Worm (Caenorhabditis elegans): ENCODE data around the gene col-122.
A peak's percentile ranks its signal among the peaks of the same experiment; 100 is the strongest.

The col-122 gene

ce11 chrIV:9525682-9526416 is 37.3 kb upstream of the col-122 start, which contains the start of gene elo-1 (continued):
- TF ChIP-seq mdt-29 (GFP tag; IDR thresholded peaks at IDR 0.05) (peak; percentile 49; the same call in 1 of the 2 replicates), hlh-11 (tag; optimal IDR thresholded peaks at IDR 0.05) (peak; percentile 83), mep-1 (tag; optimal IDR thresholded peaks at IDR 0.05) (peak; percentile 36), lin-38 (GFP tag; IDR thresholded peaks at IDR 0.05) (no peak), dmd-8 (GFP tag; IDR thresholded peaks at IDR 0.05) (no peak), tag-97 (GFP tag; IDR thresholded peaks at IDR 0.05) (no peak), unc-39 (tag; optimal IDR thresholded peaks at IDR 0.05) (no peak), R02D3.7 (tag; optimal IDR thresholded peaks at IDR 0.05) (no peak), Y105C5A.15 (GFP tag; IDR thresholded peaks at IDR 0.05) (no peak), aly-2 (tag; optimal IDR thresholded peaks at IDR 0.05) (no peak), ceh-44 (GFP tag; IDR thresholded peaks at IDR 0.05) (no peak), gei-8 (GFP tag; optimal IDR thresholded peaks at IDR 0.05) (no peak), nhr-25 (tag; optimal IDR thresholded peaks at IDR 0.05; ENCODE audit: borderline replicate concordance, insufficient read depth) (peak; percentile 11)

- TF ChIP-seq nhr-6 (tag; optimal IDR thresholded peaks at IDR 0.05) (peak; percentile 9), sdz-12 (GFP tag; optimal IDR thresholded peaks at IDR 0.05) (no peak), pqm-1 (tag; optimal IDR thresholded peaks at IDR 0.05) (peak; percentile 32), nhr-48 (tag; optimal IDR thresholded peaks at IDR 0.05) (peak; percentile 27), dve-1 (tag; optimal IDR thresholded peaks at IDR 0.05; ENCODE audit: insufficient read depth) (peak; percentile 60), T20F7.1 (GFP tag; optimal IDR thresholded peaks at IDR 0.05) (peak; percentile 47), daf-16 (GFP tag; optimal IDR thresholded peaks at IDR 0.05) (no peak), daf-16 (tag; optimal IDR thresholded peaks at IDR 0.05) (peak; percentile 15), madf-5 (GFP tag; IDR thresholded peaks at IDR 0.05) (0 out of 4 replicates have a peak, but pooled peaks of 1 of the 2 experiments have one; percentile 36), dmd-6 (GFP tag; IDR thresholded peaks at IDR 0.05) (peak; percentile 38; the same call in 1 of the 2 replicates), mdt-29 (GFP tag; IDR thresholded peaks at IDR 0.05) (no peak), mdl-1 (tag; optimal IDR thresholded peaks at IDR 0.05) (no peak), nhr-28 (tag; optimal IDR thresholded peaks at IDR 0.05) (peak; percentile 55), nhr-77 (tag; optimal IDR thresholded peaks at IDR 0.05) (peak; percentile 60), hlh-11 (tag; optimal IDR thresholded peaks at IDR 0.05) (peak; percentile 52)
Observed at ce11 chrIV:9527002-9527401, 36.2 kb upstream of the col-122 start.

ce11 chrIV:9529647-9530046 is 33.5 kb upstream of the col-122 start, which contains the start of gene elo-7:
elo-7 (plus strand) TSS chrIV:9529947.
- TF ChIP-seq arid-1 (GFP tag; conservative IDR thresholded peaks at IDR 0.05) (no peak), ceh-62 (tag; optimal IDR thresholded peaks at IDR 0.05) (no peak), sdz-12 (GFP tag; optimal IDR thresholded peaks at IDR 0.05) (no peak), lin-13 (GFP tag; optimal IDR thresholded peaks at IDR 0.05) (no peak), nhr-102 (tag; optimal IDR thresholded peaks at IDR 0.05) (no peak), hlh-11 (tag; optimal IDR thresholded peaks at IDR 0.05) (no peak), madf-5 (GFP tag; IDR thresholded peaks at IDR 0.05) (no peak), fos-1 (tag; optimal IDR thresholded peaks at IDR 0.05) (no peak), tag-97 (GFP tag; IDR thresholded peaks at IDR 0.05) (no peak), zfp-3 (GFP tag; conservative IDR thresholded peaks at IDR 0.05) (no peak), spr-3 (GFP tag; optimal IDR thresholded peaks at IDR 0.05) (no peak)

ce11 chrIV:9530768-9531167 is 32.4 kb upstream of the col-122 start:
- TF ChIP-seq unc-62 (GFP tag; optimal IDR thresholded peaks at IDR 0.05 in 1 of 2) (peak in 1 of 2 experiments; percentile 39), unc-62 (tag; optimal IDR thresholded peaks at IDR 0.05) (no peak), T26A8.4 (GFP tag; IDR thresholded peaks at IDR 0.05) (peak; percentile 26; the same call in 1 of the 2 replicates), spr-3 (GFP tag; optimal IDR thresholded peaks at IDR 0.05) (peak; percentile 55), nhr-25 (tag; optimal IDR thresholded peaks at IDR 0.05; ENCODE audit: borderline replicate concordance, insufficient read depth) (peak; percentile 36), nhr-77 (tag; optimal IDR thresholded peaks at IDR 0.05) (no peak), aha-1 (tag) (peak; percentile 97), mep-1 (tag; optimal IDR thresholded peaks at IDR 0.05) (peak; percentile 35), lim-7 (GFP tag; IDR thresholded peaks at IDR 0.05) (0 out of 2 replicates have a peak, but pooled peaks have one; percentile 14), dmd-9 (GFP tag; IDR thresholded peaks at IDR 0.05) (no peak), sdz-12 (GFP tag; optimal IDR thresholded peaks at IDR 0.05) (no peak), duxl-1 (tag; optimal IDR thresholded peaks at IDR 0.05; ENCODE audit: poor library complexity) (no peak), Y75B8A.6 (GFP tag; IDR thresholded peaks at IDR 0.05) (no peak), ama-1 (optimal IDR thresholded peaks at IDR 0.05) (peak; percentile 20), skn-1 (tag; optimal IDR thresholded peaks at IDR 0.05) (no peak)

All from whole organism, L4 larva.